Fruit fly (Drosophila melanogaster) whole organism: ENCODE data around the gene Gnmt.

Source experiments
- CG8478 ChIP-seq: fragments of >200 bp; optimal IDR thresholded peaks from 2 replicates; lab custom pipeline; 2018; ENCODE audit warnings: inconsistent platforms
- Dll ChIP-seq: fragments of >200 bp; optimal IDR thresholded peaks from 2 replicates; lab custom pipeline; 2017
- EcR ChIP-seq, 2 experiments: fragments of >200 bp; optimal IDR thresholded peaks; 2 replicates each; lab custom pipeline; 2017; ENCODE audit warnings: missing biosample characterization in 2 of 2, missing genetic modification characterization in 2 of 2, missing genetic modification reagents in 2 of 2
- pan ChIP-seq: fragments of >200 bp; optimal IDR thresholded peaks from 2 replicates; lab custom pipeline; 2017
- psq ChIP-seq: fragments of >200 bp; optimal IDR thresholded peaks from 2 replicates; lab custom pipeline; 2017
- usp ChIP-seq: fragments of >200 bp; optimal IDR thresholded peaks from 2 replicates; lab custom pipeline; 2017; ENCODE audit warnings: missing biosample characterization, missing genetic modification characterization, mixed read lengths

The Gnmt gene

dm6 chr3R:12716251-12716650 is 41.8 kb downstream of the Gnmt start:
- no peak for TF ChIP-seq CG8478 (lab: Kevin White, UChicago)
- no peak for TF ChIP-seq pan (lab: Kevin White, UChicago)
- TF ChIP-seq EcR (GFP tag; optimal IDR thresholded peaks at IDR 0.05; lab: Kevin White, UChicago), result no peak
- no peak for TF ChIP-seq psq (lab: Kevin White, UChicago)
- no peak for TF ChIP-seq usp (GFP tag; lab: Kevin White, UChicago)
- TF ChIP-seq Dll (lab: Kevin White, UChicago), result no peak

- no peak for TF ChIP-seq CG8478 (lab: Kevin White, UChicago)
- TF ChIP-seq psq (lab: Kevin White, UChicago), result no peak
- no peak for TF ChIP-seq EcR (GFP tag; optimal IDR thresholded peaks at IDR 0.05; lab: Kevin White, UChicago)
- TF ChIP-seq pan (lab: Kevin White, UChicago), result no peak
- no peak for TF ChIP-seq Dll (lab: Kevin White, UChicago)
- no peak for TF ChIP-seq usp (GFP tag; lab: Kevin White, UChicago)
Observed at dm6 chr3R:12716894-12717293, 42.5 kb downstream of the Gnmt start.

- TF ChIP-seq EcR (GFP tag; optimal IDR thresholded peaks at IDR 0.05; lab: Kevin White, UChicago) (no peak), CG8478 (lab: Kevin White, UChicago) (no peak), psq (lab: Kevin White, UChicago) (no peak), usp (GFP tag; lab: Kevin White, UChicago) (no peak), pan (lab: Kevin White, UChicago) (no peak), Dll (lab: Kevin White, UChicago) (no peak)
Observed at dm6 chr3R:12717588-12718535, 43.5 kb downstream of the Gnmt start.

- TF ChIP-seq pan (lab: Kevin White, UChicago) (no peak), psq (lab: Kevin White, UChicago) (no peak), usp (GFP tag; lab: Kevin White, UChicago) (no peak), CG8478 (lab: Kevin White, UChicago) (no peak), Dll (lab: Kevin White, UChicago) (no peak), EcR (GFP tag; optimal IDR thresholded peaks at IDR 0.05; lab: Kevin White, UChicago) (no peak)
Observed at dm6 chr3R:12718536-12719033, 44.2 kb downstream of the Gnmt start.

- TF ChIP-seq CG8478 (lab: Kevin White, UChicago), result no peak
- TF ChIP-seq Dll (lab: Kevin White, UChicago), result no peak
- TF ChIP-seq usp (GFP tag; lab: Kevin White, UChicago), result no peak
- TF ChIP-seq EcR (GFP tag; optimal IDR thresholded peaks at IDR 0.05; lab: Kevin White, UChicago), result no peak
Observed at dm6 chr3R:12719627-12720343, 45.4 kb downstream of the Gnmt start.

dm6 chr3R:12720344-12721200 is 46.2 kb downstream of the Gnmt start:
- TF ChIP-seq psq (lab: Kevin White, UChicago) (no peak), Dll (lab: Kevin White, UChicago) (no peak), pan (lab: Kevin White, UChicago) (no peak)

- TF ChIP-seq CG8478 (lab: Kevin White, UChicago), result no peak
- TF ChIP-seq Dll (lab: Kevin White, UChicago), result no peak
Observed at dm6 chr3R:12722392-12722914, 48.0 kb downstream of the Gnmt start, which contains the start of gene Men. Gene Men (minus strand): TSS chr3R:12722442.

- TF ChIP-seq pan (lab: Kevin White, UChicago), result no peak
- no peak for TF ChIP-seq EcR (GFP tag; optimal IDR thresholded peaks at IDR 0.05; lab: Kevin White, UChicago)
- TF ChIP-seq psq (lab: Kevin White, UChicago), result no peak
- TF ChIP-seq Dll (lab: Kevin White, UChicago), result no peak
- no peak for TF ChIP-seq usp (GFP tag; lab: Kevin White, UChicago)
- TF ChIP-seq CG8478 (lab: Kevin White, UChicago), result no peak
Observed at dm6 chr3R:12723759-12724158, 49.4 kb downstream of the Gnmt start.
